Worm (Caenorhabditis elegans) whole organism, midembryonic: Measurements from ENCODE around the gene C52E2.4.

ENCODE experiments used
- T22C8.4 ChIP-seq: fragments of 200-800 bp; sonication (Bioruptor generic); IDR thresholded peaks from 2 replicates; pipeline ENCODE4 v1.3.6; 2022; ENCODE audit warnings: missing genetic modification characterization, missing compliant biosample characterization
- ztf-29 ChIP-seq: fragments of 200-800 bp; sonication (Bioruptor generic); IDR thresholded peaks from 2 replicates; pipeline ENCODE4 v1.3.6; 2022; ENCODE audit warnings: missing genetic modification reagents, missing genetic modification characterization, missing compliant biosample characterization

DNA sequence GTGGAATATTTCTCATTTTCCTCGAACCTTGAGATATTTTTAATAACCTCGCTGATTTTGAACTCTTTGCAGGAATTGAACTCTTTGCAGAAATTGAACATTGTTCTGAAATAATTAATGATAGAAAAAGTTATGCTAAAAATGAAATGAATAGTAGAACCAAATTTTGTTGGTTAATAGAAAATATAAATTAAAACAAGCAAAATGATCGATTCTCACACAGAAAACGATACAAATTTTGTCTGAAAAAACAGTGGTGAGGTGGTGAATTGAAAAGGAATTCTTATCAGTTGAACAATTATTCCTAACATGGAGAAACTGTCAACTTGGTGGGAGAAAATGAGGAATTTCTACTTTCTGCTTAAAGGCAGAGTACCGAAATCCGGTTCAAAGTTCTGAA lies 41.7 kb downstream of the C52E2.4 start, which contains the start of gene math-6:
- no peak for TF ChIP-seq ztf-29 (GFP tag; lab: Robert Waterston, UW)
- no peak for TF ChIP-seq T22C8.4
